Fruit fly (Drosophila melanogaster) whole organism, embryonic: ENCODE measurements around the gene Dnai2.

Source experiments
- ATbp ChIP-seq: fragments of 200-800 bp; sonication (Bioruptor generic); optimal IDR thresholded peaks from 2 replicates; lab custom pipeline; 2017; ENCODE audit warnings: missing biosample characterization, mild to moderate bottlenecking, missing genetic modification characterization, missing genetic modification reagents
- Adf1 ChIP-seq: fragments of 200-800 bp; sonication (Bioruptor generic); IDR thresholded peaks from 2 replicates; pipeline ENCODE4 v1.3.6; 2022; ENCODE audit warnings: missing biosample characterization, missing genetic modification characterization
- CG10209 ChIP-seq: fragments of 200-800 bp; sonication (Bioruptor generic); optimal IDR thresholded peaks from 3 replicates; lab custom pipeline; 2017; ENCODE audit warnings: missing biosample characterization, mild to moderate bottlenecking, missing genetic modification characterization, missing genetic modification reagents
- CG10431 ChIP-seq: fragments of 200-800 bp; sonication (Bioruptor generic); optimal IDR thresholded peaks from 3 replicates; lab custom pipeline; 2018; ENCODE audit warnings: missing biosample characterization, mild to moderate bottlenecking, missing genetic modification characterization
- CG10979 ChIP-seq: fragments of 200-800 bp; sonication (Bioruptor generic); optimal IDR thresholded peaks from 2 replicates; lab custom pipeline; 2018; ENCODE audit warnings: missing biosample characterization, mild to moderate bottlenecking, missing genetic modification characterization, moderate library complexity
- CG11398 ChIP-seq: fragments of 200-800 bp; sonication (Bioruptor generic); optimal IDR thresholded peaks from 2 replicates; lab custom pipeline; 2016; ENCODE audit warnings: missing biosample characterization, missing genetic modification characterization
- CG15269 ChIP-seq: fragments of 200-800 bp; sonication (Bioruptor generic); optimal IDR thresholded peaks from 2 replicates; lab custom pipeline; 2018; ENCODE audit warnings: missing biosample characterization, mild to moderate bottlenecking, missing genetic modification characterization, moderate library complexity
- CG15601 ChIP-seq: fragments of 200-800 bp; sonication (Bioruptor generic); optimal IDR thresholded peaks from 3 replicates; lab custom pipeline; 2019; ENCODE audit warnings: missing biosample characterization, mild to moderate bottlenecking, missing genetic modification characterization, moderate library complexity
- CG17328 ChIP-seq: fragments of 200-800 bp; sonication (Bioruptor generic); IDR thresholded peaks from 2 replicates; pipeline ENCODE4 v1.3.6; 2022; ENCODE audit warnings: missing biosample characterization, missing genetic modification characterization
- CG17829 ChIP-seq: fragments of 200-800 bp; optimal IDR thresholded peaks from 2 replicates; lab custom pipeline; 2019; ENCODE audit warnings: missing biosample characterization, mild to moderate bottlenecking, missing genetic modification characterization, moderate library complexity
- CG2120 ChIP-seq: fragments of 200-800 bp; sonication (Bioruptor generic); optimal IDR thresholded peaks from 3 replicates; lab custom pipeline; 2016; ENCODE audit warnings: missing biosample characterization, missing genetic modification characterization
- CG2889 ChIP-seq: fragments of 200-800 bp; sonication (Bioruptor generic); IDR thresholded peaks from 3 replicates; pipeline ENCODE4 v1.3.6; 2022; ENCODE audit warnings: missing biosample characterization, missing genetic modification characterization
- CG30020 ChIP-seq: fragments of 200-800 bp; optimal IDR thresholded peaks from 2 replicates; lab custom pipeline; 2019; ENCODE audit warnings: missing biosample characterization, mild to moderate bottlenecking, missing genetic modification characterization, moderate library complexity
- CG31388 ChIP-seq: fragments of 200-800 bp; sonication (Bioruptor generic); optimal IDR thresholded peaks from 2 replicates; lab custom pipeline; 2016; ENCODE audit warnings: missing biosample characterization, missing genetic modification characterization
- CG3281 ChIP-seq: fragments of 200-800 bp; sonication (Bioruptor generic); optimal IDR thresholded peaks from 3 replicates; lab custom pipeline; 2017; ENCODE audit warnings: missing biosample characterization, mild to moderate bottlenecking, missing genetic modification characterization
- CG34224 ChIP-seq: fragments of 200-800 bp; sonication (Bioruptor generic); IDR thresholded peaks from 3 replicates; pipeline ENCODE4 v1.3.6; 2022; ENCODE audit warnings: missing biosample characterization, missing genetic modification characterization; ENCODE audit not compliant: partially characterized antibody
- CG4282 ChIP-seq: fragments of 200-800 bp; sonication (Bioruptor generic); optimal IDR thresholded peaks from 2 replicates; lab custom pipeline; 2016; ENCODE audit warnings: missing biosample characterization, missing genetic modification characterization
- CG7357 ChIP-seq: fragments of 200-800 bp; sonication (Bioruptor generic); IDR thresholded peaks from 3 replicates; pipeline ENCODE4 v1.3.6; 2022; ENCODE audit warnings: missing biosample characterization, missing genetic modification characterization
- CG7839 ChIP-seq: fragments of 200-800 bp; sonication (Bioruptor generic); optimal IDR thresholded peaks from 3 replicates; lab custom pipeline; 2018; ENCODE audit warnings: missing biosample characterization, mild to moderate bottlenecking, missing genetic modification characterization, moderate library complexity
- CG9215 ChIP-seq: fragments of 200-800 bp; sonication (Bioruptor generic); IDR thresholded peaks from 2 replicates; pipeline ENCODE4 v1.3.6; 2022; ENCODE audit warnings: missing biosample characterization, missing genetic modification characterization
- Camta ChIP-seq: fragments of 200-800 bp; sonication (Bioruptor generic); optimal IDR thresholded peaks from 2 replicates; lab custom pipeline; 2016; ENCODE audit warnings: missing biosample characterization, missing genetic modification characterization
- Doc2 ChIP-seq: fragments of 200-800 bp; sonication (Bioruptor generic); IDR thresholded peaks from 2 replicates; pipeline ENCODE4 v1.3.6; 2022; ENCODE audit warnings: missing biosample characterization, missing genetic modification characterization
- Ets65A ChIP-seq: fragments of 200-800 bp; sonication (Bioruptor generic); peaks from one replicate; lab custom pipeline; 2016; ENCODE audit warnings: missing biosample characterization, missing genetic modification characterization
- Fer3 ChIP-seq: fragments of 200-800 bp; sonication (Bioruptor generic); optimal IDR thresholded peaks from 2 replicates; lab custom pipeline; 2018; ENCODE audit warnings: missing biosample characterization, mild to moderate bottlenecking, missing genetic modification characterization, moderate library complexity
- Hr51 ChIP-seq, 2 experiments: fragments of 200-800 bp; sonication (Bioruptor generic); optimal IDR thresholded peaks; 2 replicates in 1 of 2; 3 replicates in 1 of 2; lab custom pipeline; 2016 to 2018; ENCODE audit warnings: missing biosample characterization in 2 of 2, missing genetic modification characterization in 2 of 2, mild to moderate bottlenecking in 1 of 2, moderate library complexity in 1 of 2
- Kr ChIP-seq: fragments of 200-800 bp; sonication (Bioruptor generic); optimal IDR thresholded peaks from 2 replicates; lab custom pipeline; 2017; ENCODE audit warnings: missing biosample characterization, mild to moderate bottlenecking, missing genetic modification characterization
- Med ChIP-seq: fragments of 200-800 bp; sonication (Bioruptor generic); peaks from one replicate; lab custom pipeline; 2016; ENCODE audit warnings: missing biosample characterization, missing genetic modification characterization, mild to moderate bottlenecking, inconsistent platforms, moderate library complexity
- NFAT ChIP-seq: fragments of 200-800 bp; sonication (Bioruptor generic); IDR thresholded peaks from 2 replicates; pipeline ENCODE4 v1.3.6; 2022; ENCODE audit warnings: missing biosample characterization, missing genetic modification characterization
- Nf-YC ChIP-seq: fragments of 200-800 bp; optimal IDR thresholded peaks from 3 replicates; lab custom pipeline; 2019; ENCODE audit warnings: missing biosample characterization, mild to moderate bottlenecking, missing genetic modification characterization, moderate library complexity
- chif ChIP-seq, 2 experiments: fragments of 200-800 bp; sonication (Bioruptor generic); optimal IDR thresholded peaks; 3 replicates each; lab custom pipeline; 2016; ENCODE audit warnings: missing biosample characterization in 2 of 2, missing genetic modification characterization in 2 of 2
- ci ChIP-seq: fragments of 200-800 bp; sonication (Bioruptor generic); IDR thresholded peaks from 3 replicates; pipeline ENCODE4 v1.3.6; 2022; ENCODE audit warnings: missing biosample characterization, missing genetic modification characterization
- crol ChIP-seq: fragments of 200-800 bp; sonication (Bioruptor generic); IDR thresholded peaks from 2 replicates; pipeline ENCODE4 v1.3.6; 2022; ENCODE audit warnings: missing biosample characterization, missing genetic modification characterization
- danr ChIP-seq: fragments of 200-800 bp; sonication (Bioruptor generic); IDR thresholded peaks from 2 replicates; pipeline ENCODE4 v1.3.6; 2022; ENCODE audit warnings: missing biosample characterization, missing genetic modification characterization
- dysf ChIP-seq: fragments of 200-800 bp; sonication (Bioruptor generic); IDR thresholded peaks from 3 replicates; pipeline ENCODE4 v1.3.6; 2022; ENCODE audit warnings: missing biosample characterization, missing genetic modification characterization
- exex ChIP-seq: fragments of 200-800 bp; sonication (Bioruptor generic); optimal IDR thresholded peaks from 4 replicates; lab custom pipeline; 2018; ENCODE audit warnings: missing biosample characterization, mild to moderate bottlenecking, missing genetic modification characterization, moderate library complexity
- gem ChIP-seq: fragments of 200-800 bp; sonication (Bioruptor generic); optimal IDR thresholded peaks from 2 replicates; lab custom pipeline; 2019; ENCODE audit warnings: missing biosample characterization, mild to moderate bottlenecking, missing genetic modification characterization, moderate library complexity
- mirr ChIP-seq: fragments of 200-800 bp; sonication (Bioruptor generic); optimal IDR thresholded peaks from 3 replicates; lab custom pipeline; 2018; ENCODE audit warnings: missing biosample characterization, mild to moderate bottlenecking, missing genetic modification characterization
- mld ChIP-seq: fragments of 200-800 bp; sonication (Bioruptor generic); IDR thresholded peaks from 3 replicates; pipeline ENCODE4 v1.3.6; 2022; ENCODE audit warnings: missing biosample characterization, missing genetic modification characterization; ENCODE audit not compliant: partially characterized antibody
- onecut ChIP-seq: fragments of 200-800 bp; sonication (Bioruptor generic); IDR thresholded peaks from 2 replicates; pipeline ENCODE4 v1.3.6; 2022; ENCODE audit warnings: missing biosample characterization, missing genetic modification characterization
- p53 ChIP-seq: fragments of 200-800 bp; sonication (Bioruptor generic); optimal IDR thresholded peaks from 2 replicates; lab custom pipeline; 2016; ENCODE audit warnings: missing biosample characterization, missing genetic modification characterization
- prd ChIP-seq, 3 experiments: fragments of >200 bp in 2 of 3; fragments of 200-800 bp in 1 of 3; sonication (Bioruptor generic) in 1 of 3; optimal IDR thresholded peaks in 2 of 3; IDR thresholded peaks in 1 of 3; 2 replicates in 2 of 3; 3 replicates in 1 of 3; pipeline versions ENCODE4 v1.3.6 to Lab custom; 2017 to 2022; ENCODE audit warnings: missing biosample characterization in 1 of 3, missing genetic modification characterization in 1 of 3
- row ChIP-seq: fragments of 200-800 bp; sonication (Bioruptor generic); IDR thresholded peaks from 3 replicates; pipeline ENCODE4 v1.3.6; 2022; ENCODE audit warnings: missing biosample characterization, missing genetic modification characterization
- sens ChIP-seq: fragments of 200-800 bp; sonication (Bioruptor generic); peaks from one replicate; lab custom pipeline; 2016; ENCODE audit warnings: missing biosample characterization, missing genetic modification characterization
- sqz ChIP-seq: fragments of 200-800 bp; sonication (Bioruptor generic); optimal IDR thresholded peaks from 3 replicates; lab custom pipeline; 2018; ENCODE audit warnings: missing biosample characterization, mild to moderate bottlenecking, missing genetic modification characterization
- tx ChIP-seq: fragments of 200-800 bp; sonication (Bioruptor generic); optimal IDR thresholded peaks from 2 replicates; lab custom pipeline; 2016; ENCODE audit warnings: missing biosample characterization, missing genetic modification characterization

The Dnai2 gene

dm6 chr3L:11689832-11690602 is 9.0 kb downstream of the Dnai2 start (continued):
- TF ChIP-seq Med (GFP tag; lab: Kevin White, UChicago) (peak; percentile 62), CG34224 (GFP tag; lab: Robert Waterston, UW) (no peak), dysf (GFP tag; lab: Robert Waterston, UW) (no peak), tx (GFP tag; lab: Kevin White, UChicago) (no peak), prd (optimal IDR thresholded peaks at IDR 0.05; lab: Kevin White, UChicago) (no peak), prd (GFP tag; IDR thresholded peaks at IDR 0.05; lab: Robert Waterston, UW) (no peak), CG17829 (tag; lab: Kevin White, UChicago) (no peak), NFAT (GFP tag; lab: Robert Waterston, UW) (no peak), Fer3 (tag; lab: Kevin White, UChicago) (no peak), p53 (GFP tag; lab: Kevin White, UChicago) (no peak), onecut (GFP tag; lab: Robert Waterston, UW) (no peak), CG11398 (GFP tag; lab: Kevin White, UChicago) (no peak), CG4282 (no peak), Doc2 (GFP tag; lab: Robert Waterston, UW) (no peak), CG7357 (no peak), CG30020 (tag; lab: Kevin White, UChicago) (no peak), CG10209 (no peak), Adf1 (no peak), Kr (GFP tag; lab: Kevin White, UChicago) (no peak), CG17328 (GFP tag; lab: Robert Waterston, UW) (no peak), mirr (peak; percentile 93), CG3281 (GFP tag; lab: Kevin White, UChicago) (peak; percentile 15), danr (GFP tag; lab: Robert Waterston, UW) (no peak), Nf-YC (tag; lab: Kevin White, UChicago) (peak; percentile 30), exex (peak; percentile 98), Ets65A (GFP tag; lab: Kevin White, UChicago) (no peak), sqz (GFP tag; lab: Kevin White, UChicago) (peak; percentile 33), Camta (GFP tag; lab: Kevin White, UChicago) (no peak)

DNA sequence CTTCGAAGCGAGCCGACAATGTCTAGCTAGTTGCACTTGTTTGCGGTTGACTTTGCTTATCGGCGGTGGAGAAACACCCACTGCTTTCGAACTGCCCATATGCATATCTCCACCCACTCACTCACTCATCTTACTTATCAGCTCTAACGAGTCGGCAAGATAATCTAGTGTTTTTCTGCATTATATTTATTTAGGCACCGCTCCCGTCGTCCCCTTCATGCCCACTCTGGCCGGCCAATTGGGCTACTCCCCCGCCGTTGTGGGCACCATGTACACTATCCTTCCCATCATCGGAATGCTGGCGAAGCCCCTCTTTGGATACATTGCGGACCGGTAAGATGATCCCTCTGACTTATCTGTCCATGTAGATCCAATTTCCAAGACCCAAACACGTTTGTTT is 13.2 kb downstream of the Dnai2 start:
- TF ChIP-seq CG9215 (GFP tag; lab: Robert Waterston, UW) (no peak), CG10979 (tag; lab: Kevin White, UChicago) (no peak), CG2889 (no peak), ci (GFP tag; lab: Robert Waterston, UW) (0 out of 3 replicates have a peak, but pooled peaks have one; percentile 40), CG31388 (GFP tag; lab: Kevin White, UChicago) (no peak), mld (GFP tag; lab: Robert Waterston, UW) (no peak), CG15601 (tag; lab: Kevin White, UChicago) (no peak), sens (peak; percentile 27), CG2120 (GFP tag; lab: Kevin White, UChicago) (no peak), Hr51 (GFP tag; optimal IDR thresholded peaks at IDR 0.05; lab: Kevin White, UChicago) (no peak), Ets65A (GFP tag; lab: Kevin White, UChicago) (peak; percentile 82), Nf-YC (tag; lab: Kevin White, UChicago) (no peak), crol (GFP tag; lab: Robert Waterston, UW) (peak; percentile 48; the same call in 1 of the 2 replicates), chif (GFP tag; optimal IDR thresholded peaks at IDR 0.05; lab: Kevin White, UChicago) (no peak), row (GFP tag; lab: Robert Waterston, UW) (no peak), CG15269 (tag; lab: Kevin White, UChicago) (no peak), gem (no peak), CG7839 (tag; lab: Kevin White, UChicago) (no peak), CG10431 (GFP tag; lab: Kevin White, UChicago) (peak; percentile 74), ATbp (GFP tag; lab: Kevin White, UChicago) (peak; percentile 1)
